Worm (Caenorhabditis elegans) whole organism, L1 larva: Measurements from ENCODE around the gene col-186.

Source experiments
- C34B4.2 ChIP-seq: sonication (generic microtip); optimal IDR thresholded peaks from 2 replicates; lab custom pipeline; 2017; ENCODE audit warnings: mild to moderate bottlenecking, missing genetic modification characterization, missing compliant biosample characterization
- ceh-82 ChIP-seq, 3 experiments: fragments of 150-350 bp in 1 of 3; sonication (generic microtip) in 2 of 3; optimal IDR thresholded peaks; 2 replicates each; lab custom pipeline; 2014 to 2017; ENCODE audit warnings: missing biosample characterization in 3 of 3, missing genetic modification characterization in 3 of 3
- dpl-1 ChIP-seq, 3 experiments: fragments of 150-350 bp in 2 of 3; sonication (generic microtip) in 1 of 3; optimal IDR thresholded peaks; 2 replicates each; lab custom pipeline; 2014 to 2017; ENCODE audit warnings: missing biosample characterization in 3 of 3, missing genetic modification characterization in 3 of 3, missing genetic modification reagents in 3 of 3
- egl-27 ChIP-seq, 2 experiments: fragments of 150-350 bp in 1 of 2; sonication (generic microtip); optimal IDR thresholded peaks; 3 replicates each; lab custom pipeline; 2017 to 2018; ENCODE audit warnings: missing biosample characterization in 2 of 2, missing genetic modification characterization in 2 of 2, missing genetic modification reagents in 2 of 2
- hlh-17 ChIP-seq: fragments of 200-800 bp; sonication (Bioruptor generic); optimal IDR thresholded peaks from 2 replicates; lab custom pipeline; 2018; ENCODE audit warnings: missing genetic modification characterization, mild to moderate bottlenecking, missing compliant biosample characterization, moderate library complexity, borderline replicate concordance
- nhr-11 ChIP-seq: fragments of 150-350 bp; optimal IDR thresholded peaks from 2 replicates; lab custom pipeline; 2014; ENCODE audit warnings: missing biosample characterization, missing genetic modification characterization
- nhr-237 ChIP-seq: fragments of 150-350 bp; optimal IDR thresholded peaks from 2 replicates; lab custom pipeline; 2014; ENCODE audit warnings: missing biosample characterization, missing genetic modification characterization
- nhr-76 ChIP-seq: sonication (generic microtip); optimal IDR thresholded peaks from 2 replicates; lab custom pipeline; 2017; ENCODE audit warnings: missing biosample characterization, missing genetic modification characterization
- tlp-1 ChIP-seq: fragments of 150-350 bp; optimal IDR thresholded peaks from 2 replicates; lab custom pipeline; 2014; ENCODE audit warnings: missing biosample characterization, missing genetic modification characterization
- unc-98 ChIP-seq: fragments of 200-800 bp; sonication (Bioruptor generic); IDR thresholded peaks from 2 replicates; pipeline ENCODE4 v1.3.6; 2022; ENCODE audit warnings: missing genetic modification characterization, missing compliant biosample characterization

ce11 chrX:15919372-15919771 lies 31.9 kb upstream of the col-186 start, which contains the start of gene F31B9.7:
- TF ChIP-seq nhr-237 (no peak), C34B4.2 (no peak), nhr-76 (tag; lab: Kevin White, UChicago) (no peak), tlp-1 (tag; lab: Kevin White, UChicago) (no peak), nhr-11 (tag; lab: Kevin White, UChicago) (no peak), dpl-1 (GFP tag; optimal IDR thresholded peaks at IDR 0.05; lab: Kevin White, UChicago) (no peak), egl-27 (tag; optimal IDR thresholded peaks at IDR 0.05; lab: Kevin White, UChicago) (no peak), ceh-82 (tag; optimal IDR thresholded peaks at IDR 0.05; lab: Kevin White, UChicago) (no peak), unc-98 (GFP tag; lab: Robert Waterston, UW) (no peak), hlh-17 (no peak)
